Fruit fly (Drosophila melanogaster): ENCODE measurements around the gene CG8043.

CG8043 gene

dm6 chr3R:8673803-8674234, 2.9 kb upstream of the CG8043 start, which contains the start of gene mRpL19 (continued):
- TF ChIP-seq ato (GFP tag; IDR thresholded peaks at IDR 0.05; ENCODE audit: partially characterized antibody), result peak; percentile 53; the same call in 1 of the 2 replicates
- TF ChIP-seq dan (GFP tag; IDR thresholded peaks at IDR 0.05), result no peak
- peak; percentile 37 for TF ChIP-seq CG4328 (GFP tag; optimal IDR thresholded peaks at IDR 0.05)
- TF ChIP-seq pfk (GFP tag; optimal IDR thresholded peaks at IDR 0.05), result no peak
- TF ChIP-seq CG4360 (GFP tag; IDR thresholded peaks at IDR 0.05), result no peak
- TF ChIP-seq wek (GFP tag; optimal IDR thresholded peaks at IDR 0.05), result no peak
- TF ChIP-seq Doc2 (GFP tag; IDR thresholded peaks at IDR 0.05), result no peak
- TF ChIP-seq ap (GFP tag; IDR thresholded peaks at IDR 0.05), result no peak
- peak; percentile 63 for TF ChIP-seq CG18262 (tag; optimal IDR thresholded peaks at IDR 0.05)
- peak; percentile 43 for TF ChIP-seq CG13894 (tag; optimal IDR thresholded peaks at IDR 0.05)
- TF ChIP-seq HmgZ (tag; optimal IDR thresholded peaks at IDR 0.05), result peak; percentile 17
- peak; percentile 34 for TF ChIP-seq dmrt11E (tag; optimal IDR thresholded peaks at IDR 0.05)
- TF ChIP-seq Max (GFP tag; optimal IDR thresholded peaks at IDR 0.05), result peak; percentile 1
- peak; percentile 39; the same call in 2 of the 3 replicates for TF ChIP-seq Doc3 (GFP tag; IDR thresholded peaks at IDR 0.05; ENCODE audit: partially characterized antibody)
- no peak for TF ChIP-seq dati (GFP tag; IDR thresholded peaks at IDR 0.05)
- TF ChIP-seq corto (GFP tag; optimal IDR thresholded peaks at IDR 0.05), result no peak
- peak; percentile 23 for TF ChIP-seq nom (GFP tag; optimal IDR thresholded peaks at IDR 0.05)
- peak; percentile 45 for TF ChIP-seq CG2120 (GFP tag; optimal IDR thresholded peaks at IDR 0.05)
- TF ChIP-seq nerfin-2 (GFP tag; IDR thresholded peaks at IDR 0.05; ENCODE audit: partially characterized antibody), result peak; percentile 40; the same call in 1 of the 2 replicates
- no peak for TF ChIP-seq kay (GFP tag; optimal IDR thresholded peaks at IDR 0.05)
- no peak for TF ChIP-seq CG5953 (GFP tag; IDR thresholded peaks at IDR 0.05)
- TF ChIP-seq Oaz (GFP tag; IDR thresholded peaks at IDR 0.05), result no peak
- peak; percentile 100 for TF ChIP-seq trem (tag; optimal IDR thresholded peaks at IDR 0.05)
- no peak for TF ChIP-seq Hsf (GFP tag; optimal IDR thresholded peaks at IDR 0.05)
- no peak for TF ChIP-seq CG8089 (GFP tag; optimal IDR thresholded peaks at IDR 0.05)
- no peak for TF ChIP-seq CG17912 (GFP tag; optimal IDR thresholded peaks at IDR 0.05)
- TF ChIP-seq CG7786 (GFP tag; optimal IDR thresholded peaks at IDR 0.05), result no peak
- no peak for TF ChIP-seq Stat92E (GFP tag; optimal IDR thresholded peaks at IDR 0.05)
- TF ChIP-seq gt (GFP tag; IDR thresholded peaks at IDR 0.05), result no peak
- peak; percentile 78 for TF ChIP-seq stwl (tag; optimal IDR thresholded peaks at IDR 0.05)
- TF ChIP-seq lov (optimal IDR thresholded peaks at IDR 0.05), result no peak
- TF ChIP-seq lov (GFP tag; IDR thresholded peaks at IDR 0.05), result no peak
- TF ChIP-seq H2.0 (GFP tag; IDR thresholded peaks at IDR 0.05), result no peak
- no peak for TF ChIP-seq tup (GFP tag; optimal IDR thresholded peaks at IDR 0.05)
- no peak for TF ChIP-seq CG8281 (tag; optimal IDR thresholded peaks at IDR 0.05)
- no peak for TF ChIP-seq tio (GFP tag; optimal IDR thresholded peaks at IDR 0.05)
- no peak for TF ChIP-seq cg (GFP tag; optimal IDR thresholded peaks at IDR 0.05)
- peak; percentile 63 for TF ChIP-seq unpg (GFP tag; optimal IDR thresholded peaks at IDR 0.05)
- peak; percentile 60 for TF ChIP-seq CG30020 (tag; optimal IDR thresholded peaks at IDR 0.05)
- peak; percentile 22 for TF ChIP-seq Fer2 (tag; optimal IDR thresholded peaks at IDR 0.05)
- peak; percentile 28 for TF ChIP-seq CG12155 (GFP tag; optimal IDR thresholded peaks at IDR 0.05)
- TF ChIP-seq jing (GFP tag; optimal IDR thresholded peaks at IDR 0.05), result no peak
- peak; percentile 52 for TF ChIP-seq Fer3 (tag; optimal IDR thresholded peaks at IDR 0.05)
- peak; percentile 69 for TF ChIP-seq CG14710 (tag; optimal IDR thresholded peaks at IDR 0.05)
- no peak for TF ChIP-seq CG11723 (GFP tag; optimal IDR thresholded peaks at IDR 0.05)
- TF ChIP-seq CG16813 (GFP tag; IDR thresholded peaks at IDR 0.05; ENCODE audit: partially characterized antibody), result peak; percentile 55
- no peak for TF ChIP-seq btn (GFP tag; optimal IDR thresholded peaks at IDR 0.05)
- peak; percentile 31 for TF ChIP-seq CG9817 (tag; optimal IDR thresholded peaks at IDR 0.05)
- peak; percentile 14 for TF ChIP-seq gfzf (GFP tag; optimal IDR thresholded peaks at IDR 0.05)
- TF ChIP-seq HmgD (GFP tag; optimal IDR thresholded peaks at IDR 0.05), result no peak
